Fruit fly (Drosophila melanogaster) whole organism, embryonic: ENCODE measurements around the gene fw.

Experiments used
- CG1024 ChIP-seq: fragments of 200-800 bp; sonication (Bioruptor generic); IDR thresholded peaks from 2 replicates; pipeline ENCODE4 v1.3.6; 2022; ENCODE audit warnings: missing biosample characterization, missing genetic modification characterization
- CG11695 ChIP-seq: fragments of 200-800 bp; sonication (Bioruptor generic); IDR thresholded peaks from 3 replicates; pipeline ENCODE4 v1.3.6; 2022; ENCODE audit warnings: missing biosample characterization, missing genetic modification characterization
- CG12071 ChIP-seq: fragments of 200-800 bp; sonication (Bioruptor generic); optimal IDR thresholded peaks from 3 replicates; lab custom pipeline; 2018; ENCODE audit warnings: missing biosample characterization, mild to moderate bottlenecking, missing genetic modification characterization
- CG12942 ChIP-seq: fragments of 200-800 bp; sonication (Bioruptor generic); optimal IDR thresholded peaks from 3 replicates; lab custom pipeline; 2016; ENCODE audit warnings: missing biosample characterization, missing genetic modification characterization
- CG13775 ChIP-seq: fragments of 200-800 bp; sonication (Bioruptor generic); optimal IDR thresholded peaks from 3 replicates; lab custom pipeline; 2017; ENCODE audit warnings: missing biosample characterization, mild to moderate bottlenecking, missing genetic modification characterization
- CG15011 ChIP-seq: fragments of 200-800 bp; sonication (Bioruptor generic); optimal IDR thresholded peaks from 3 replicates; lab custom pipeline; 2018; ENCODE audit warnings: missing biosample characterization, mild to moderate bottlenecking, missing genetic modification characterization
- CG15269 ChIP-seq: fragments of 200-800 bp; sonication (Bioruptor generic); optimal IDR thresholded peaks from 2 replicates; lab custom pipeline; 2018; ENCODE audit warnings: missing biosample characterization, mild to moderate bottlenecking, missing genetic modification characterization, moderate library complexity
- CG1603 ChIP-seq: fragments of 200-800 bp; sonication (Bioruptor generic); optimal IDR thresholded peaks from 2 replicates; lab custom pipeline; 2019; ENCODE audit warnings: missing biosample characterization, mild to moderate bottlenecking, missing genetic modification characterization, moderate library complexity
- CG16813 ChIP-seq: fragments of 200-800 bp; sonication (Bioruptor generic); IDR thresholded peaks from 3 replicates; pipeline ENCODE4 v1.3.6; 2022; ENCODE audit warnings: missing biosample characterization, missing genetic modification characterization; ENCODE audit not compliant: partially characterized antibody
- CG17359 ChIP-seq: fragments of 200-800 bp; sonication (Bioruptor generic); optimal IDR thresholded peaks from 3 replicates; lab custom pipeline; 2018; ENCODE audit warnings: missing biosample characterization, mild to moderate bottlenecking, missing genetic modification characterization, moderate library complexity
- CG2202 ChIP-seq: fragments of 200-800 bp; sonication (Bioruptor generic); optimal IDR thresholded peaks from 2 replicates; lab custom pipeline; 2018; ENCODE audit warnings: missing biosample characterization, mild to moderate bottlenecking, missing genetic modification characterization
- CG2712 ChIP-seq: fragments of 200-800 bp; optimal IDR thresholded peaks from 3 replicates; lab custom pipeline; 2019; ENCODE audit warnings: missing biosample characterization, mild to moderate bottlenecking, missing genetic modification characterization, moderate library complexity
- CG31441 ChIP-seq: fragments of 200-800 bp; sonication (Bioruptor generic); IDR thresholded peaks from 2 replicates; pipeline ENCODE4 v1.3.6; 2022; ENCODE audit warnings: missing biosample characterization, missing genetic modification characterization
- CG4282 ChIP-seq: fragments of 200-800 bp; sonication (Bioruptor generic); optimal IDR thresholded peaks from 2 replicates; lab custom pipeline; 2016; ENCODE audit warnings: missing biosample characterization, missing genetic modification characterization
- CG43689 ChIP-seq: fragments of 200-800 bp; sonication (Bioruptor generic); IDR thresholded peaks from 2 replicates; pipeline ENCODE4 v1.3.6; 2022; ENCODE audit warnings: missing biosample characterization, missing genetic modification characterization
- CG9727 ChIP-seq: fragments of 200-800 bp; sonication (Bioruptor generic); optimal IDR thresholded peaks from 3 replicates; lab custom pipeline; 2017; ENCODE audit warnings: missing biosample characterization, mild to moderate bottlenecking, missing genetic modification characterization
- Dad ChIP-seq: fragments of 200-800 bp; sonication (Bioruptor generic); optimal IDR thresholded peaks from 3 replicates; lab custom pipeline; 2016; ENCODE audit warnings: missing biosample characterization, missing genetic modification characterization
- Dbx ChIP-seq: fragments of 200-800 bp; sonication (Bioruptor generic); IDR thresholded peaks from 3 replicates; pipeline ENCODE4 v1.3.6; 2022; ENCODE audit warnings: missing biosample characterization, missing genetic modification characterization
- H2.0 ChIP-seq: fragments of 200-800 bp; sonication (Bioruptor generic); IDR thresholded peaks from 2 replicates; pipeline ENCODE4 v1.3.6; 2022; ENCODE audit warnings: missing biosample characterization, missing genetic modification characterization
- Hey ChIP-seq: fragments of 200-800 bp; sonication (Bioruptor generic); optimal IDR thresholded peaks from 3 replicates; lab custom pipeline; 2018; ENCODE audit warnings: missing biosample characterization, mild to moderate bottlenecking, missing genetic modification characterization
- Hsf ChIP-seq: fragments of 200-800 bp; sonication (Bioruptor generic); optimal IDR thresholded peaks from 3 replicates; lab custom pipeline; 2016; ENCODE audit warnings: missing biosample characterization, missing genetic modification characterization
- Lhr ChIP-seq: fragments of 200-800 bp; sonication (Bioruptor generic); optimal IDR thresholded peaks from 3 replicates; lab custom pipeline; 2017; ENCODE audit warnings: mild to moderate bottlenecking, missing biosample characterization, missing genetic modification reagents, missing genetic modification characterization
- Med ChIP-seq: fragments of 200-800 bp; sonication (Bioruptor generic); peaks from one replicate; lab custom pipeline; 2016; ENCODE audit warnings: missing biosample characterization, missing genetic modification characterization, mild to moderate bottlenecking, inconsistent platforms, moderate library complexity
- NFAT ChIP-seq: fragments of 200-800 bp; sonication (Bioruptor generic); IDR thresholded peaks from 2 replicates; pipeline ENCODE4 v1.3.6; 2022; ENCODE audit warnings: missing biosample characterization, missing genetic modification characterization
- Nf-YC ChIP-seq: fragments of 200-800 bp; optimal IDR thresholded peaks from 3 replicates; lab custom pipeline; 2019; ENCODE audit warnings: missing biosample characterization, mild to moderate bottlenecking, missing genetic modification characterization, moderate library complexity
- abd-A ChIP-seq: fragments of 200-800 bp; sonication (Bioruptor generic); optimal IDR thresholded peaks from 3 replicates; lab custom pipeline; 2019; ENCODE audit warnings: missing biosample characterization, mild to moderate bottlenecking, missing genetic modification characterization, moderate library complexity
- bsh ChIP-seq, 2 experiments: fragments of 200-800 bp; sonication (Bioruptor generic); optimal IDR thresholded peaks; 2 replicates each; lab custom pipeline; 2017 to 2018; ENCODE audit warnings: mild to moderate bottlenecking in 2 of 2, missing biosample characterization in 2 of 2, missing genetic modification characterization in 2 of 2, moderate library complexity in 1 of 2
- cad ChIP-seq: fragments of >200 bp; optimal IDR thresholded peaks from 2 replicates; lab custom pipeline; 2017; ENCODE audit warnings: missing biosample characterization, missing genetic modification characterization
- dan ChIP-seq: fragments of 200-800 bp; sonication (Bioruptor generic); IDR thresholded peaks from 2 replicates; pipeline ENCODE4 v1.3.6; 2022; ENCODE audit warnings: missing biosample characterization, missing genetic modification characterization
- disco-r ChIP-seq: fragments of 200-800 bp; sonication (Bioruptor generic); optimal IDR thresholded peaks from 2 replicates; lab custom pipeline; 2016; ENCODE audit warnings: missing biosample characterization, missing genetic modification characterization
- ems ChIP-seq: fragments of 200-800 bp; sonication (Bioruptor generic); optimal IDR thresholded peaks from 3 replicates; lab custom pipeline; 2016; ENCODE audit warnings: missing biosample characterization, missing genetic modification characterization
- en ChIP-seq: fragments of 200-800 bp; sonication (Bioruptor generic); optimal IDR thresholded peaks from 2 replicates; lab custom pipeline; 2016; ENCODE audit warnings: missing biosample characterization, missing genetic modification characterization
- fd3F ChIP-seq: fragments of 200-800 bp; sonication (Bioruptor generic); optimal IDR thresholded peaks from 2 replicates; lab custom pipeline; 2018; ENCODE audit warnings: missing biosample characterization, mild to moderate bottlenecking, missing genetic modification characterization, moderate library complexity
- gcm2 ChIP-seq: fragments of 200-800 bp; sonication (Bioruptor generic); optimal IDR thresholded peaks from 2 replicates; lab custom pipeline; 2016; ENCODE audit warnings: missing biosample characterization, missing genetic modification characterization
- grau ChIP-seq: fragments of 200-800 bp; optimal IDR thresholded peaks from 3 replicates; lab custom pipeline; 2019; ENCODE audit warnings: missing biosample characterization, mild to moderate bottlenecking, missing genetic modification characterization, moderate library complexity
- jigr1 ChIP-seq: fragments of 200-800 bp; sonication (Bioruptor generic); IDR thresholded peaks from 3 replicates; pipeline ENCODE4 v1.3.6; 2022; ENCODE audit warnings: missing biosample characterization, missing genetic modification characterization
- jing ChIP-seq: fragments of 200-800 bp; sonication (Bioruptor generic); optimal IDR thresholded peaks from 2 replicates; lab custom pipeline; 2018; ENCODE audit warnings: missing biosample characterization, mild to moderate bottlenecking, missing genetic modification characterization
- kah ChIP-seq: fragments of 200-800 bp; sonication (Bioruptor generic); optimal IDR thresholded peaks from 2 replicates; lab custom pipeline; 2018; ENCODE audit warnings: missing biosample characterization, mild to moderate bottlenecking, missing genetic modification characterization
- lab ChIP-seq: fragments of 200-800 bp; sonication (Bioruptor generic); optimal IDR thresholded peaks from 3 replicates; lab custom pipeline; 2017; ENCODE audit warnings: missing biosample characterization, missing genetic modification characterization, mild to moderate bottlenecking, moderate library complexity, missing genetic modification reagents
- mam ChIP-seq: fragments of 200-800 bp; sonication (Bioruptor generic); optimal IDR thresholded peaks from 3 replicates; lab custom pipeline; 2016; ENCODE audit warnings: missing biosample characterization, missing genetic modification characterization
- nau ChIP-seq: fragments of 200-800 bp; sonication (Bioruptor generic); optimal IDR thresholded peaks from 3 replicates; lab custom pipeline; 2017; ENCODE audit warnings: missing biosample characterization, mild to moderate bottlenecking, missing genetic modification characterization, missing genetic modification reagents
- nmo ChIP-seq: fragments of 200-800 bp; sonication (Bioruptor generic); optimal IDR thresholded peaks from 2 replicates; lab custom pipeline; 2018; ENCODE audit warnings: missing biosample characterization, mild to moderate bottlenecking, missing genetic modification characterization, moderate library complexity
- pb ChIP-seq: fragments of 200-800 bp; sonication (Bioruptor generic); optimal IDR thresholded peaks from 3 replicates; lab custom pipeline; 2016; ENCODE audit warnings: missing biosample characterization, missing genetic modification characterization
- peb ChIP-seq: fragments of 200-800 bp; sonication (Bioruptor generic); IDR thresholded peaks from 2 replicates; pipeline ENCODE4 v1.3.6; 2022; ENCODE audit warnings: missing biosample characterization, missing genetic modification characterization
- pita ChIP-seq: fragments of 200-800 bp; sonication (Bioruptor generic); optimal IDR thresholded peaks from 2 replicates; lab custom pipeline; 2017; ENCODE audit warnings: missing biosample characterization, mild to moderate bottlenecking, missing genetic modification characterization
- sima ChIP-seq: fragments of 200-800 bp; sonication (Bioruptor generic); optimal IDR thresholded peaks from 2 replicates; lab custom pipeline; 2016; ENCODE audit warnings: missing biosample characterization, missing genetic modification characterization
- slou ChIP-seq: fragments of 200-800 bp; sonication (Bioruptor generic); optimal IDR thresholded peaks from 3 replicates; lab custom pipeline; 2016; ENCODE audit warnings: missing biosample characterization, missing genetic modification characterization
- sna ChIP-seq: fragments of 200-800 bp; sonication (Bioruptor generic); IDR thresholded peaks from 2 replicates; pipeline ENCODE4 v1.3.6; 2022; ENCODE audit warnings: missing biosample characterization, missing genetic modification characterization; ENCODE audit not compliant: partially characterized antibody
- tgo ChIP-seq: fragments of 200-800 bp; sonication (Bioruptor generic); IDR thresholded peaks from 3 replicates; pipeline ENCODE4 v1.3.6; 2022; ENCODE audit warnings: missing biosample characterization, missing genetic modification characterization
- trem ChIP-seq: fragments of 200-800 bp; optimal IDR thresholded peaks from 3 replicates; lab custom pipeline; 2019; ENCODE audit warnings: missing biosample characterization, mild to moderate bottlenecking, missing genetic modification characterization, moderate library complexity
- wek ChIP-seq: fragments of 200-800 bp; sonication (Bioruptor generic); optimal IDR thresholded peaks from 3 replicates; lab custom pipeline; 2018; ENCODE audit warnings: missing biosample characterization, mild to moderate bottlenecking, missing genetic modification characterization, moderate library complexity
- zen2 ChIP-seq: fragments of 200-800 bp; sonication (Bioruptor generic); IDR thresholded peaks from 3 replicates; pipeline ENCODE4 v1.3.6; 2022; ENCODE audit warnings: missing biosample characterization, missing genetic modification characterization; ENCODE audit not compliant: partially characterized antibody

fw gene

dm6 chrX:12004395-12004768, 668 bp upstream of the fw start (continued):
- TF ChIP-seq bsh (GFP tag; optimal IDR thresholded peaks at IDR 0.05; lab: Kevin White, UChicago) (peak in 1 of 2 experiments; percentile 53), grau (tag; lab: Kevin White, UChicago) (peak; percentile 45), pita (GFP tag; lab: Kevin White, UChicago) (no peak), CG1024 (GFP tag; lab: Robert Waterston, UW) (no peak), peb (no peak), cad (no peak), dan (no peak), CG43689 (GFP tag; lab: Robert Waterston, UW) (no peak), Med (GFP tag; lab: Kevin White, UChicago) (no peak), nau (no peak), H2.0 (GFP tag; lab: Robert Waterston, UW) (no peak), nmo (GFP tag; lab: Kevin White, UChicago) (peak; percentile 65), Dbx (GFP tag; lab: Robert Waterston, UW) (no peak), slou (GFP tag; lab: Kevin White, UChicago) (no peak), CG11695 (GFP tag; lab: Robert Waterston, UW) (no peak), sna (GFP tag; lab: Robert Waterston, UW) (no peak), CG17359 (tag; lab: Kevin White, UChicago) (peak; percentile 10), tgo (0 out of 3 replicates have a peak, but pooled peaks have one; percentile 6), CG2202 (tag; lab: Kevin White, UChicago) (no peak), Hsf (GFP tag; lab: Kevin White, UChicago) (no peak), abd-A (tag; lab: Kevin White, UChicago) (no peak), CG15269 (tag; lab: Kevin White, UChicago) (peak; percentile 42), CG13775 (GFP tag; lab: Kevin White, UChicago) (peak; percentile 3), gcm2 (GFP tag; lab: Kevin White, UChicago) (no peak), kah (GFP tag; lab: Kevin White, UChicago) (no peak), CG16813 (GFP tag; lab: Robert Waterston, UW) (no peak), trem (tag; lab: Kevin White, UChicago) (no peak), zen2 (no peak), Nf-YC (peak; percentile 4), CG12071 (no peak), Hey (tag; lab: Kevin White, UChicago) (no peak), CG2712 (tag; lab: Kevin White, UChicago) (peak; percentile 2), Lhr (GFP tag; lab: Kevin White, UChicago) (no peak), lab (GFP tag; lab: Kevin White, UChicago) (no peak), NFAT (GFP tag; lab: Robert Waterston, UW) (no peak), CG9727 (GFP tag; lab: Kevin White, UChicago) (peak; percentile 25), CG1603 (tag; lab: Kevin White, UChicago) (no peak), CG12942 (GFP tag; lab: Kevin White, UChicago) (no peak), sima (GFP tag; lab: Kevin White, UChicago) (no peak), CG31441 (GFP tag; lab: Robert Waterston, UW) (peak; percentile 53; the same call in 1 of the 2 replicates), ems (GFP tag; lab: Kevin White, UChicago) (no peak), mam (no peak), CG15011 (GFP tag; lab: Kevin White, UChicago) (no peak), jing (no peak), fd3F (GFP tag; lab: Kevin White, UChicago) (no peak), wek (GFP tag; lab: Kevin White, UChicago) (no peak), en (GFP tag; lab: Kevin White, UChicago) (no peak), disco-r (GFP tag; lab: Kevin White, UChicago) (no peak), Dad (GFP tag; lab: Kevin White, UChicago) (no peak), CG4282 (no peak), pb (GFP tag; lab: Kevin White, UChicago) (no peak), jigr1 (0 out of 3 replicates have a peak, but pooled peaks have one; percentile 3)
